Fruit fly (Drosophila melanogaster): Measurements from ENCODE around the gene CG9154.

The CG9154 gene

dm6 chr2L:6062382-6063082 is 8.0 kb downstream of the CG9154 start, which contains the start of the genes ND-51 and CG13994:
Gene ND-51, minus strand, starts transcription at chr2L:6062757.
Gene CG13994, plus strand, starts transcription at chr2L:6062989.
- TF ChIP-seq Sp1 (GFP tag; optimal IDR thresholded peaks at IDR 0.05) (peak; percentile 66), rgr (GFP tag; optimal IDR thresholded peaks at IDR 0.05) (peak; percentile 81), tai (GFP tag; optimal IDR thresholded peaks at IDR 0.05) (no peak), ey (GFP tag; optimal IDR thresholded peaks at IDR 0.05) (peak; percentile 64), Hr78 (GFP tag; optimal IDR thresholded peaks at IDR 0.05) (peak; percentile 3), br (GFP tag; optimal IDR thresholded peaks at IDR 0.05) (no peak), dl (GFP tag; optimal IDR thresholded peaks at IDR 0.05; ENCODE audit: insufficient read depth in 1 of 2, partially characterized antibody in 2 of 2) (no peak), foxo (GFP tag; optimal IDR thresholded peaks at IDR 0.05) (peak in 1 of 2 experiments; percentile 87), psq (GFP tag; optimal IDR thresholded peaks at IDR 0.05) (peak; percentile 51), lola (GFP tag; optimal IDR thresholded peaks at IDR 0.05) (no peak), h (GFP tag; optimal IDR thresholded peaks at IDR 0.05) (peak; percentile 84), pan (optimal IDR thresholded peaks at IDR 0.05) (no peak), sv (GFP tag; optimal IDR thresholded peaks at IDR 0.05) (peak; percentile 50), jim (GFP tag; optimal IDR thresholded peaks at IDR 0.05) (no peak), OdsH (GFP tag; optimal IDR thresholded peaks at IDR 0.05) (peak; percentile 3), dsf (GFP tag; optimal IDR thresholded peaks at IDR 0.05; ENCODE audit: borderline replicate concordance) (no peak), CG9705 (GFP tag; optimal IDR thresholded peaks at IDR 0.05) (peak; percentile 71), Vsx2 (GFP tag; optimal IDR thresholded peaks at IDR 0.05; ENCODE audit: partially characterized antibody) (no peak), dmrt93B (GFP tag; optimal IDR thresholded peaks at IDR 0.05) (peak; percentile 63), Hr83 (GFP tag; optimal IDR thresholded peaks at IDR 0.05; ENCODE audit: poor library complexity, severe bottlenecking) (peak; percentile 58), fru (GFP tag; optimal IDR thresholded peaks at IDR 0.05) (peak; percentile 81), sage (GFP tag; optimal IDR thresholded peaks at IDR 0.05) (no peak), Hnf4 (GFP tag; optimal IDR thresholded peaks at IDR 0.05) (no peak), CrebA (GFP tag; optimal IDR thresholded peaks at IDR 0.05; ENCODE audit: borderline replicate concordance) (no peak), N (GFP tag; optimal IDR thresholded peaks at IDR 0.05) (peak; percentile 63), Myc (optimal IDR thresholded peaks at IDR 0.05) (no peak), usp (GFP tag; optimal IDR thresholded peaks at IDR 0.05) (no peak), Mio (GFP tag; optimal IDR thresholded peaks at IDR 0.05) (no peak), Jra (GFP tag; optimal IDR thresholded peaks at IDR 0.05) (no peak), HLH106 (tag; optimal IDR thresholded peaks at IDR 0.05) (peak; percentile 82), GATAd (GFP tag; optimal IDR thresholded peaks at IDR 0.05) (no peak), Rel (GFP tag; optimal IDR thresholded peaks at IDR 0.05) (no peak), Rel (tag; optimal IDR thresholded peaks at IDR 0.05) (peak; percentile 66), Dif (GFP tag; optimal IDR thresholded peaks at IDR 0.05; ENCODE audit: partially characterized antibody) (no peak), Dfd (GFP tag; optimal IDR thresholded peaks at IDR 0.05) (no peak), Abd-B (GFP tag; optimal IDR thresholded peaks at IDR 0.05) (no peak), woc (GFP tag; optimal IDR thresholded peaks at IDR 0.05) (peak; percentile 83), brk (GFP tag; optimal IDR thresholded peaks at IDR 0.05) (no peak), CG32264 (GFP tag; optimal IDR thresholded peaks at IDR 0.05) (peak; percentile 53)

- no peak for TF ChIP-seq Jra (GFP tag; optimal IDR thresholded peaks at IDR 0.05)
- TF ChIP-seq GATAd (GFP tag; optimal IDR thresholded peaks at IDR 0.05), result no peak
- no peak for TF ChIP-seq Sp1 (GFP tag; optimal IDR thresholded peaks at IDR 0.05)
- TF ChIP-seq sv (GFP tag; optimal IDR thresholded peaks at IDR 0.05), result no peak
- no peak for TF ChIP-seq dmrt93B (GFP tag; optimal IDR thresholded peaks at IDR 0.05)
- no peak for TF ChIP-seq Vsx2 (GFP tag; optimal IDR thresholded peaks at IDR 0.05; ENCODE audit: partially characterized antibody)
- no peak for TF ChIP-seq usp (GFP tag; optimal IDR thresholded peaks at IDR 0.05)
- no peak for TF ChIP-seq sage (GFP tag; optimal IDR thresholded peaks at IDR 0.05)
- no peak for TF ChIP-seq woc (GFP tag; optimal IDR thresholded peaks at IDR 0.05)
- no peak for TF ChIP-seq Abd-B (GFP tag; optimal IDR thresholded peaks at IDR 0.05)
Observed at dm6 chr2L:6060210-6060609, 10.3 kb downstream of the CG9154 start, which contains the start of gene CG34180. Gene CG34180, plus strand, starts transcription at chr2L:6060510.

Data from whole organism, wandering third instar larva.